Fruit fly (Drosophila melanogaster) whole organism, embryonic: ENCODE results near the gene CG3655.

Experiments used
- CG11456 ChIP-seq: fragments of 200-800 bp; sonication (Bioruptor generic); IDR thresholded peaks from 3 replicates; pipeline ENCODE4 v1.3.6; 2022; ENCODE audit warnings: missing biosample characterization, missing genetic modification characterization
- CG11696 ChIP-seq: fragments of 200-800 bp; sonication (Bioruptor generic); IDR thresholded peaks from 2 replicates; pipeline ENCODE4 v1.3.6; 2022; ENCODE audit warnings: missing biosample characterization, missing genetic modification characterization
- CG7556 ChIP-seq: fragments of 200-800 bp; sonication (Bioruptor generic); optimal IDR thresholded peaks from 2 replicates; lab custom pipeline; 2017; ENCODE audit warnings: missing biosample characterization, mild to moderate bottlenecking, missing genetic modification characterization
- Camta ChIP-seq: fragments of 200-800 bp; sonication (Bioruptor generic); optimal IDR thresholded peaks from 2 replicates; lab custom pipeline; 2016; ENCODE audit warnings: missing biosample characterization, missing genetic modification characterization
- Ssrp ChIP-seq: fragments of 200-800 bp; sonication (Bioruptor generic); optimal IDR thresholded peaks from 2 replicates; lab custom pipeline; 2018; ENCODE audit warnings: missing biosample characterization, mild to moderate bottlenecking, missing genetic modification characterization, moderate library complexity
- fd64A ChIP-seq: fragments of 200-800 bp; sonication (Bioruptor generic); optimal IDR thresholded peaks from 3 replicates; lab custom pipeline; 2018; ENCODE audit warnings: missing biosample characterization, mild to moderate bottlenecking, missing genetic modification characterization
- h ChIP-seq: fragments of >200 bp; optimal IDR thresholded peaks from 2 replicates; lab custom pipeline; 2017
- ken ChIP-seq: fragments of 200-800 bp; sonication (Bioruptor generic); IDR thresholded peaks from 3 replicates; pipeline ENCODE4 v1.3.6; 2022; ENCODE audit warnings: missing biosample characterization, missing genetic modification characterization
- lilli ChIP-seq: fragments of 200-800 bp; sonication (Bioruptor generic); optimal IDR thresholded peaks from 3 replicates; lab custom pipeline; 2016; ENCODE audit warnings: missing biosample characterization, missing genetic modification characterization
- nau ChIP-seq: fragments of 200-800 bp; sonication (Bioruptor generic); optimal IDR thresholded peaks from 3 replicates; lab custom pipeline; 2017; ENCODE audit warnings: missing biosample characterization, mild to moderate bottlenecking, missing genetic modification characterization, missing genetic modification reagents
- twi ChIP-seq: fragments of 200-800 bp; optimal IDR thresholded peaks from 2 replicates; lab custom pipeline; 2019; ENCODE audit warnings: missing biosample characterization, mild to moderate bottlenecking, missing genetic modification characterization, moderate library complexity
- wek ChIP-seq: fragments of 200-800 bp; sonication (Bioruptor generic); optimal IDR thresholded peaks from 3 replicates; lab custom pipeline; 2018; ENCODE audit warnings: missing biosample characterization, mild to moderate bottlenecking, missing genetic modification characterization, moderate library complexity

DNA sequence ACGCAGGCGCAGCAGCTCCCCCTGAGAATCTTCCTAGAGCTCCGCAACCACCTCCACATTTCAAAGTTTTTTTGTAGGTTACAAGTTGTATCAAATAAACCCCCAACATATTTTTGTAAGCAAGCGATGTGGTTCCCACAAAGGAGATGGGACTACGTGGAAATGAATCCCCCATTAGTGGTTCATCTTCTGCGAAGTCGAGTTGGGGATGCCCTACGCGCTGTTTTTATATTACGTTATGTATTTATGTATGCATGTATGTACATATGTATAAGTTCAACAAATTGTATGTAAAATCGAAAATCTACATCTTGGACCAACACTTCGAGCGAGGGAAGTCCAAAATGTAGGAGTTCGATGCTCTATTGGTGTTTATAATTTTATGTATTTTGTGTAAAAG is 88.8 kb downstream of the CG3655 start, which contains the start of gene CG42259:
- TF ChIP-seq nau (GFP tag; lab: Kevin White, UChicago) (no peak), CG11696 (GFP tag; lab: Robert Waterston, UW) (no peak), wek (GFP tag; lab: Kevin White, UChicago) (no peak), h (lab: Kevin White, UChicago) (no peak), CG7556 (GFP tag; lab: Kevin White, UChicago) (no peak), twi (no peak), CG11456 (GFP tag; lab: Robert Waterston, UW) (no peak), ken (GFP tag; lab: Robert Waterston, UW) (no peak), Ssrp (tag; lab: Kevin White, UChicago) (no peak), Camta (no peak), lilli (GFP tag; lab: Kevin White, UChicago) (no peak), fd64A (GFP tag; lab: Kevin White, UChicago) (no peak)
